Fruit fly (Drosophila melanogaster): ENCODE measurements around the gene CG13737.

CG13737 gene

DNA sequence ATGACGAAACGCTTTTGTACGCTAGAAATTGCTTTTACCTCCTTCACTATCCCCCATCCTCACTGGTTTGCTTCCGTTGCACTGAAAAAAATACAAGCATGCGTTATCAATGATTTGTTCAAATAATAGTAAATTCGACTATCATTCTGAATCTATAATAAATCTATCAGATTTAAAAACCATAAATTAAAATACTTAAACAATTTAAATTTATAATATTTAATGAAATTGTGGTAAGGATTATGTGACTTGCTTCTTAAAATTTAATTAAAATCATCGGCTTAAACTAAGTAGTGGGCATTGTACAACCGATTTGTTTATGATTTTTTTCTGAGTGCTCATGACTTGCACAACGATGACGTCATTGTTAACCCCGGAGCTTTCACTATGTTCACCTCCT, 26.7 kb downstream of the CG13737 start (continued):
- TF ChIP-seq CG18764 (GFP tag; optimal IDR thresholded peaks at IDR 0.05) (peak; percentile 16), CG2875 (GFP tag; optimal IDR thresholded peaks at IDR 0.05) (no peak), CG30020 (tag; optimal IDR thresholded peaks at IDR 0.05) (no peak), CG12391 (tag; optimal IDR thresholded peaks at IDR 0.05) (peak; percentile 80), CG4707 (GFP tag; optimal IDR thresholded peaks at IDR 0.05) (no peak), Hand (GFP tag; optimal IDR thresholded peaks at IDR 0.05) (peak; percentile 81), gt (GFP tag; IDR thresholded peaks at IDR 0.05) (no peak), CG5180 (GFP tag; optimal IDR thresholded peaks at IDR 0.05) (peak; percentile 55), D (optimal IDR thresholded peaks at IDR 0.05) (no peak), D (GFP tag; optimal IDR thresholded peaks at IDR 0.05) (peak; percentile 23), Mes4 (GFP tag; optimal IDR thresholded peaks at IDR 0.05) (no peak), dati (GFP tag; IDR thresholded peaks at IDR 0.05) (no peak), trem (tag; optimal IDR thresholded peaks at IDR 0.05) (no peak), CG17802 (tag; optimal IDR thresholded peaks at IDR 0.05) (no peak), Nf-YC (tag; optimal IDR thresholded peaks at IDR 0.05) (peak; percentile 55), croc (GFP tag; conservative IDR thresholded peaks at IDR 0.05) (no peak), Mrtf (GFP tag; IDR thresholded peaks at IDR 0.05) (no peak; the same call in 2 of the 3 replicates), Rfx (GFP tag; IDR thresholded peaks at IDR 0.05) (peak; percentile 49), zf30C (GFP tag; optimal IDR thresholded peaks at IDR 0.05) (peak; percentile 5), Eip74EF (GFP tag; optimal IDR thresholded peaks at IDR 0.05) (no peak), abd-A (tag; optimal IDR thresholded peaks at IDR 0.05) (no peak), tgo (GFP tag; IDR thresholded peaks at IDR 0.05) (peak; percentile 39; the same call in 2 of the 3 replicates), CG12155 (GFP tag; optimal IDR thresholded peaks at IDR 0.05) (peak; percentile 16), HmgZ (tag; optimal IDR thresholded peaks at IDR 0.05) (peak; percentile 58), disco-r (GFP tag; optimal IDR thresholded peaks at IDR 0.05) (no peak), slbo (GFP tag; IDR thresholded peaks at IDR 0.05) (peak; percentile 66), CG18476 (GFP tag; optimal IDR thresholded peaks at IDR 0.05) (no peak), Dref (GFP tag; IDR thresholded peaks at IDR 0.05) (no peak), CG30431 (GFP tag; optimal IDR thresholded peaks at IDR 0.05) (no peak), CG32772 (GFP tag; IDR thresholded peaks at IDR 0.05) (no peak), CG2889 (GFP tag; IDR thresholded peaks at IDR 0.05) (no peak), CG6813 (GFP tag; optimal IDR thresholded peaks at IDR 0.05) (peak; percentile 53), CG32767 (GFP tag; IDR thresholded peaks at IDR 0.05) (peak; percentile 30; the same call in 1 of the 2 replicates), sna (GFP tag; IDR thresholded peaks at IDR 0.05; ENCODE audit: partially characterized antibody) (no peak), NfI (GFP tag; optimal IDR thresholded peaks at IDR 0.05) (peak; percentile 54), H2.0 (GFP tag; IDR thresholded peaks at IDR 0.05) (no peak), slp2 (GFP tag; optimal IDR thresholded peaks at IDR 0.05) (no peak), ftz-f1 (GFP tag; optimal IDR thresholded peaks at IDR 0.05) (no peak), CG5245 (GFP tag; optimal IDR thresholded peaks at IDR 0.05) (no peak), caup (GFP tag; optimal IDR thresholded peaks at IDR 0.05; ENCODE audit: severe bottlenecking) (peak; percentile 75), CG33557 (GFP tag; optimal IDR thresholded peaks at IDR 0.05) (no peak), CoRest (tag; optimal IDR thresholded peaks at IDR 0.05) (peak; percentile 82), HLH54F (GFP tag; optimal IDR thresholded peaks at IDR 0.05) (no peak), CG1832 (GFP tag; optimal IDR thresholded peaks at IDR 0.05) (no peak), CG3847 (GFP tag; IDR thresholded peaks at IDR 0.05) (no peak), ATbp (GFP tag; optimal IDR thresholded peaks at IDR 0.05) (peak; percentile 48), CG11085 (GFP tag; IDR thresholded peaks at IDR 0.05) (0 out of 2 replicates have a peak, but pooled peaks have one; percentile 33), CG2712 (tag; optimal IDR thresholded peaks at IDR 0.05) (peak; percentile 69), maf-S (GFP tag; optimal IDR thresholded peaks at IDR 0.05) (no peak), Sin3A (optimal IDR thresholded peaks at IDR 0.05) (no peak), vnd (GFP tag; IDR thresholded peaks at IDR 0.05; ENCODE audit: partially characterized antibody) (no peak)
